Worm (Caenorhabditis elegans) whole organism, late embryonic: ENCODE measurements around the gene qua-1.

ENCODE experiments used
- hlh-30 ChIP-seq: sonication (generic microtip); optimal IDR thresholded peaks from 2 replicates; lab custom pipeline; 2017; ENCODE audit warnings: antibody characterized with exemption, missing genetic modification characterization, missing compliant biosample characterization; ENCODE audit not compliant: insufficient read depth
- pha-2 ChIP-seq: sonication (generic microtip); optimal IDR thresholded peaks from 2 replicates; lab custom pipeline; 2017; ENCODE audit warnings: mild to moderate bottlenecking, missing genetic modification characterization, missing compliant biosample characterization

ce11 chrII:8180281-8180680 lies 18.3 kb upstream of the qua-1 start, which contains the start of gene T05C12.4:
- TF ChIP-seq hlh-30 (tag; lab: Kevin White, UChicago): no peak
- no peak for TF ChIP-seq pha-2 (tag; lab: Kevin White, UChicago)
